Worm (Caenorhabditis elegans) whole organism, L3 larva: ENCODE measurements around the gene F16G10.6.

Source experiments
- ZK546.5 ChIP-seq: sonication (generic microtip); optimal IDR thresholded peaks from 2 replicates; lab custom pipeline; 2017; ENCODE audit warnings: missing biosample characterization, missing genetic modification characterization
- ama-1 ChIP-seq: fragments of 150-350 bp; optimal IDR thresholded peaks from 2 replicates; lab custom pipeline; 2018
- elt-3 ChIP-seq, 3 experiments: fragments of 150-350 bp in 1 of 3; sonication (generic microtip) in 2 of 3; optimal IDR thresholded peaks; 2 replicates in 2 of 3; 4 replicates in 1 of 3; lab custom pipeline; 2014 to 2017; ENCODE audit warnings: missing biosample characterization in 3 of 3, missing genetic modification characterization in 3 of 3
- fkh-10 ChIP-seq: sonication (generic microtip); optimal IDR thresholded peaks from 2 replicates; lab custom pipeline; 2017; ENCODE audit warnings: missing biosample characterization, missing genetic modification reagents, missing genetic modification characterization
- jun-1 ChIP-seq: fragments of 150-350 bp; optimal IDR thresholded peaks from 2 replicates; lab custom pipeline; 2014; ENCODE audit warnings: missing biosample characterization, missing genetic modification reagents, missing genetic modification characterization
- lin-15B ChIP-seq: fragments of 150-350 bp; optimal IDR thresholded peaks from 2 replicates; lab custom pipeline; 2014; ENCODE audit warnings: missing biosample characterization, missing genetic modification characterization
- lsy-12 ChIP-seq: sonication (generic microtip); optimal IDR thresholded peaks from 2 replicates; lab custom pipeline; 2016; ENCODE audit warnings: mild to moderate bottlenecking, missing genetic modification characterization, missing compliant biosample characterization
- pqm-1 ChIP-seq: fragments of 150-350 bp; optimal IDR thresholded peaks from 2 replicates; lab custom pipeline; 2017; ENCODE audit warnings: missing biosample characterization, missing genetic modification characterization, inconsistent platforms
- skn-1 ChIP-seq: fragments of 150-350 bp; optimal IDR thresholded peaks from 2 replicates; lab custom pipeline; 2014; ENCODE audit warnings: missing biosample characterization, missing genetic modification characterization
- snpc-4 ChIP-seq: fragments of 150-350 bp; optimal IDR thresholded peaks from 2 replicates; lab custom pipeline; 2014; ENCODE audit warnings: missing biosample characterization, missing genetic modification characterization
- unc-39 ChIP-seq: sonication (generic microtip); optimal IDR thresholded peaks from 4 replicates; lab custom pipeline; 2017; ENCODE audit warnings: missing biosample characterization, missing genetic modification characterization
- unc-62 ChIP-seq: fragments of 150-350 bp; sonication (generic microtip); optimal IDR thresholded peaks from 4 replicates; lab custom pipeline; 2014; ENCODE audit warnings: missing biosample characterization, missing genetic modification reagents, missing genetic modification characterization

ce11 chrII:2422427-2422826 is 44.8 kb upstream of the F16G10.6 start:
- TF ChIP-seq unc-39 (tag; lab: Kevin White, UChicago) (no peak), jun-1 (no peak), ama-1 (lab: Kevin White, UChicago) (no peak), skn-1 (no peak), fkh-10 (no peak), unc-62 (no peak), lin-15B (tag; lab: Kevin White, UChicago) (no peak), snpc-4 (no peak), ZK546.5 (no peak), pqm-1 (tag; lab: Kevin White, UChicago) (no peak), lsy-12 (tag; lab: Kevin White, UChicago) (no peak), elt-3 (tag; optimal IDR thresholded peaks at IDR 0.05; lab: Kevin White, UChicago) (no peak)
